Worm (Caenorhabditis elegans): ENCODE results near the gene F08H9.4.

Gene F08H9.4

DNA sequence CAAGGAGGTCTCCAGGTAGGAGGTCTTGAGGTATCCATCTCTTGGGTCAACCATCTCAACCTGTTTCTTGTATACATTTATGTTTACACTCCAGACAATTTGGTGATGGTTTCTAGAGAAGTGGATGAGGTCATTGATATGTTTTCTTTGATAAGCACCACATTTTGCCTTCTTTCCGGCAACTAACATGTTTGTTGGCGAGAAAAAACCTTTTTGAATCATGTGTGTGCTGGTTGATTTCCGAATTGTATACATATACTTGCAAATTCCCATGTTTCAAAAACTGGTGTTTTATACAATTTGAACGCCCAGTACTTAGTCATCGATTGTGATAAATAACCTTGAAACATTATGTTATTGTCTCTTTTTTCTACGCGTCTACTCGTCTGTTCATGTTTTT is 39.9 kb upstream of the F08H9.4 start:
- TF ChIP-seq nhr-25 (tag; optimal IDR thresholded peaks at IDR 0.05) = no peak
- no peak for TF ChIP-seq nhr-77 (tag; optimal IDR thresholded peaks at IDR 0.05)
- no peak for TF ChIP-seq skn-1 (tag; optimal IDR thresholded peaks at IDR 0.05)
- TF ChIP-seq ztf-4 (tag; optimal IDR thresholded peaks at IDR 0.05) = no peak
- no peak for TF ChIP-seq elt-2 (tag; optimal IDR thresholded peaks at IDR 0.05)
- TF ChIP-seq tbx-2 (tag; optimal IDR thresholded peaks at IDR 0.05) = no peak
- no peak for TF ChIP-seq nhr-12 (tag; optimal IDR thresholded peaks at IDR 0.05)
- TF ChIP-seq aly-2 (tag; optimal IDR thresholded peaks at IDR 0.05) = no peak

DNA sequence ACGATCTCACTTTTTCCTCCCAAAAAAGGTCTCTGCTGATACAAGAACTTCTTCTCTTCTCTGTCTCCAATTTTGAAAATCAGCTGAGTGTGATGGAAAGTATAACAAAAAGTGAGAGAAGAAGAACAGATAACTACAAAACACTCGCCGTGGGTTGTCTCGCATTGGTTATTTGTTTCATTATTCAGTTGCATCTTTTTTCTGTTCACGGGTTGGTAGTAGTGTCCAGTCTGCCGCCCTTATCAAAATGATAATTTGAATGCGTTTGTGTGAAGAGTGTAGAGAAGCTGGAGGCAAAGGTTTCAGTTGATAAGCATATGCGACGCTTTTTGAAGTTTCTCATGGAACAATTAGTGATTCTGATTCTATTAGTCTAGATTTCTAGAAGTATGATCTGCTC is 38.8 kb upstream of the F08H9.4 start:
- TF ChIP-seq nfya-1 (tag; optimal IDR thresholded peaks at IDR 0.05; ENCODE audit: insufficient read depth) (peak; percentile 37), pqm-1 (tag; optimal IDR thresholded peaks at IDR 0.05) (peak; percentile 81), pha-4 (tag; optimal IDR thresholded peaks at IDR 0.05) (peak; percentile 36), elt-2 (tag; optimal IDR thresholded peaks at IDR 0.05) (peak; percentile 86), jun-1 (tag; optimal IDR thresholded peaks at IDR 0.05) (peak; percentile 43), egl-27 (tag; optimal IDR thresholded peaks at IDR 0.05) (no peak)

DNA sequence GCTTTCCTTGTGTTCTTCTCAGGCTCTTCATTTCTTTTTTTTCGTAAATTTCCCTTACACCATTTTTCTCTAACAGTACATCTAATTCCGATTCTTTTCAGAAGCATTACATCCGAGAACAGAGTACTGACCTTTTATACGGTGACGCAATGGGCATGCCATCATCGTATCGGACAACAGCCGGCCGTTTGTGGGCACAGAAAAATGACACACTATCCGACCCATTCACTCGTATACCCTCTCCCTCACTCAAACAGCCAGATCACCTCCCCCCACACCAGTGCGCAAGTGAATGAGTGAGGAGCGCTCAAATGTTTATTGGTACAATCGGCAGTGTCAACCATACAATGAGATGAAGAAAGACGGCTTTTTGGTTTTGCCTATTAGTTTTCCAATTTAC is 36.9 kb upstream of the F08H9.4 start, which contains the start of gene R02D5.24:
Gene R02D5.24 (plus strand): TSS at position 205 of the 400 bp plus-strand sequence.
- TF ChIP-seq pha-4 (tag; optimal IDR thresholded peaks at IDR 0.05) (peak; percentile 53), hmg-11 (tag; optimal IDR thresholded peaks at IDR 0.05) (no peak)

DNA sequence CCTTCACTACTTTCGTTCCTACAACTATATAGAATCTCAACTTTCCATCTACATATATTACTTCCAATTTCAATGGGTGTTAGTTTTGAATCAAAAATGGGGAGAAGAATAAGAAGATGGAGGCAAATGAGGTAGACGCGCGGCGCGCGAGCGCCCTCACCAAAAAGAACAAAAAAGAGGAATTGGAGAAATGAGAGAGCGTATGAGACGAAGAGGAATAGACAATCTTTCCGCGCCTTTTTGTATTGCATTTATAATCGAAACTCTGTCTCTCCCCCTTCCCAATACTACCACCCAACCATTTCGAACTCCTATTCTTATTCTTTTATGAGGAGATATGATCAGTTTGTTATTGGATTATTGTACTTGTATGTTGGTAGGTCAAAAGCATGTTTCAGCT is 36.3 kb upstream of the F08H9.4 start:
- TF ChIP-seq nhr-23 (tag; optimal IDR thresholded peaks at IDR 0.05) = no peak
- no peak for TF ChIP-seq zag-1 (tag; optimal IDR thresholded peaks at IDR 0.05)
- TF ChIP-seq ceh-82 (tag; optimal IDR thresholded peaks at IDR 0.05) = no peak
- TF ChIP-seq mdl-1 (tag; optimal IDR thresholded peaks at IDR 0.05) = no peak
- TF ChIP-seq nhr-28 (tag; optimal IDR thresholded peaks at IDR 0.05) = no peak
- no peak for TF ChIP-seq nhr-43 (tag; optimal IDR thresholded peaks at IDR 0.05; ENCODE audit: poor library complexity, severe bottlenecking)
- no peak for TF ChIP-seq nhr-11 (tag; optimal IDR thresholded peaks at IDR 0.05)
- no peak for TF ChIP-seq fkh-2 (tag; optimal IDR thresholded peaks at IDR 0.05)
- TF ChIP-seq tbx-2 (tag; optimal IDR thresholded peaks at IDR 0.05) = no peak
- no peak for TF ChIP-seq jun-1 (tag; optimal IDR thresholded peaks at IDR 0.05)
- no peak for TF ChIP-seq elt-1 (tag; optimal IDR thresholded peaks at IDR 0.05)
- TF ChIP-seq nhr-12 (tag; optimal IDR thresholded peaks at IDR 0.05) = no peak
- no peak for TF ChIP-seq snpc-4 (tag; optimal IDR thresholded peaks at IDR 0.05)
- TF ChIP-seq pqm-1 (tag; optimal IDR thresholded peaks at IDR 0.05) = no peak
- no peak for TF ChIP-seq nhr-76 (tag; optimal IDR thresholded peaks at IDR 0.05)

DNA sequence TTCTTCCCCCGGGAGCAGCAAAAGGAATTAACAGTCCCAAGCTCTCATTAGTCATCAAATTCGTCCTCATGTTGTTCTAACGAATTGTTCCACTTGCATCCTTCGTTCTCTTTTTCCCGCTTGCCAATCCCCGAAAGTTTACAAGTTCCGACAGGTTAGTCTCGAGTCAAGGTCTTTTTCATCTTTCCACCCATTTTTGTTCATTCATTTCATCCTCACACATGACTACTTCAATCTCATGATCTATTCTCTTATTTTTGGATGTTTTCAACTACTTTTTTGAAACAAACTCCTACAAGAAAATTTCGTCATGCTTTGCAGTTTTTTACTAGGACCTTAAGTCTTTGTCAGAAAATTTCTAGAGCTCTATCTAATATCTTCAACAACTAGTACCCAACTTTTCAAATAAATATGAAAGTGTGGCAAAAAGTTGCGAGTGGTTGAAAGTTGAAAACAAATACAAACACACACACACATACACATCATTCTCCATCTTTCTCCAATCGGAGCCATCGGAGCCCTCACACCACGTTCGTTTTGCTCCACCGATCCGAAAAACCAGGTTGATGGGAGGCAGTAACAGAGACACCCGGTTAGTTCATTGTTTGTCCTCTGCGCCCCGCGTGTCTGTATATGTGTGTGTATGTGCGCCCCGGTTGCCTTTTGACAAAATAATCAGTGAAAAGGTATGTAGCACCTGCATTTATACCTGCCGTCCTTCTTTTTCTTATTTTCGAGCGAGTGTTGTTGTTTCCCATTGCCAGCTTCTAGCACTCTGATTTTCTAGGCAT is 35.0 kb upstream of the F08H9.4 start:
- TF ChIP-seq pha-4 (tag; optimal IDR thresholded peaks at IDR 0.05) = peak; percentile 59
- TF ChIP-seq nhr-25 (tag; optimal IDR thresholded peaks at IDR 0.05) = peak; percentile 21
- TF ChIP-seq ama-1 (optimal IDR thresholded peaks at IDR 0.05) = peak; percentile 15
- TF ChIP-seq ztf-4 (tag; optimal IDR thresholded peaks at IDR 0.05) = no peak
- no peak for TF ChIP-seq nfya-1 (tag; optimal IDR thresholded peaks at IDR 0.05; ENCODE audit: insufficient read depth)
- TF ChIP-seq nhr-23 (tag; optimal IDR thresholded peaks at IDR 0.05) = peak; percentile 16

DNA sequence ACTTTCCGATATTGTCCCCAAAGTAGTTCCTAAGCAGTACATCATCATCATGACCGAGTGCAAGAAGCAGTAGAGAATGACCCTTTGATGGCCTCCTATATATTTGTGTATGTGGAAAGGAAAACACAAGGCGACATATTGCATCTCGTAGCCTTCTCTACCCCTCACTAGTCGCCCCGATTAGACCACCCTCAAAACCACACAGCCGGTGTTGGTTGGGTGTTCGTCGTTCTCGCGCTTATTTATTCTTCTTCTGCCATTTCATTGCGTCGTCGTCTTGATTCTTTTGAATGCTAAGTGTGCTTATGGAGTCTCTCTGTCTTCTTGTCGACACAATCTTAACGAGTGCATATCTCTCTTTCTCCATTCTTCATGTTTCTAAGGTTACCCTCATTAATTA is 34.0 kb upstream of the F08H9.4 start:
- no peak for TF ChIP-seq fos-1 (tag; optimal IDR thresholded peaks at IDR 0.05)
- no peak for TF ChIP-seq egl-27 (tag; optimal IDR thresholded peaks at IDR 0.05)
- no peak for TF ChIP-seq nhr-237 (tag; optimal IDR thresholded peaks at IDR 0.05)
- no peak for TF ChIP-seq unc-62 (GFP tag; optimal IDR thresholded peaks at IDR 0.05)
- no peak for TF ChIP-seq tbx-2 (tag; optimal IDR thresholded peaks at IDR 0.05)

DNA sequence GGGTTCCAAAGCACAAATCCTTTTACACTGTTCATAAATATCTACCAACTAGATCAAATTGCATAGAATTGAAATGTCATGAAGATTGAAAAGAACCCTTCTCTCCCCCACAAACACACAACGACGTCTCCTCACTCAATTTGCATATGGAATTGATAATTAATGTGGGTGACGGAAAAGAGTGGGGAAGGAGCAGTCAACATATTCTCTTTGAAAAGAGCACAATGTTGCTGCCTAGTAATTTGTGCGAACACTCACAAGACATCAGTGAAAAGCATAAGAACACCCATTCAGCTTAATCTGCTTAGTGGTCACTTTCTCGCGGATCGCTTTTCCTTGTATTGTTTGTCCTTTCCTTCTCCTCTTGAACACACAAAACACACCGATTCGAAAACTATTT is 32.2 kb upstream of the F08H9.4 start:
- peak; percentile 18 for TF ChIP-seq pha-4 (tag; optimal IDR thresholded peaks at IDR 0.05)
- no peak for TF ChIP-seq nhr-76 (tag; optimal IDR thresholded peaks at IDR 0.05)
- TF ChIP-seq lin-15B (tag; optimal IDR thresholded peaks at IDR 0.05) = no peak

All from whole organism, L3 larva.